Fruit fly (Drosophila melanogaster) whole organism, wandering third instar larva: ENCODE results near the gene CG11598.

Experiments used
- Dif ChIP-seq: fragments of 200-275, 200-300 bp; sonication (Bioruptor generic); optimal IDR thresholded peaks from 2 replicates; lab custom pipeline; 2018; ENCODE audit warnings: missing biosample characterization, missing genetic modification characterization; ENCODE audit not compliant: partially characterized antibody
- Hr78 ChIP-seq: fragments of >200 bp; optimal IDR thresholded peaks from 2 replicates; lab custom pipeline; 2017; ENCODE audit warnings: missing biosample characterization, missing genetic modification characterization
- brk ChIP-seq: fragments of 200-800 bp; sonication (Bioruptor generic); optimal IDR thresholded peaks from 2 replicates; lab custom pipeline; 2016; ENCODE audit warnings: missing biosample characterization, mild to moderate bottlenecking, missing genetic modification characterization
- h ChIP-seq: fragments of 200-800 bp; sonication (Bioruptor generic); optimal IDR thresholded peaks from 3 replicates; lab custom pipeline; 2016; ENCODE audit warnings: missing biosample characterization, mild to moderate bottlenecking, missing genetic modification characterization
- psq ChIP-seq: fragments of 200-800 bp; sonication (Bioruptor generic); optimal IDR thresholded peaks from 3 replicates; lab custom pipeline; 2017; ENCODE audit warnings: missing biosample characterization, mild to moderate bottlenecking, missing genetic modification characterization, moderate library complexity

DNA sequence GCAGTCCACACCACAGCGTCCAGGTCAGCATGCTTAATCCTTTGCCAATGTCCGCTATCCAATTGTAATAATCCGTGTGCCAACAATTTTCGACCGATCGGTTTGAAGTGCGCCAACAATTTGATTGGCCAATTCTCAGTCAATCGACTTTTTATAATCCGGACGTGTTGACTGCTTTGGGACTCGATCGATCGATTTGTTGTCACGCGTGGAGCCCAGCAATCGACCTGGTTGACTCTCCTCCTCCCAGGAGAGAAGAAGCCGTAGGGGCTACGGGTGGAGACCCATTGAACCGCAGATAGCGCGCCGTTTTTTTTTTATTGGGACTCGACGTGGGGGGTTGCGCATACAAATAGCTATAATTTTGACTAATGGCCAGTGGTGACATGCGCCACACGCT, 46.6 kb downstream of the CG11598 start, which contains the start of gene Cyp313a4:
- TF ChIP-seq h (GFP tag; lab: Kevin White, UChicago) (no peak), Hr78 (GFP tag; lab: Kevin White, UChicago) (no peak), Dif (GFP tag; lab: Kevin White, UChicago) (no peak), brk (no peak), psq (GFP tag; lab: Kevin White, UChicago) (no peak)
